Fruit fly (Drosophila melanogaster) whole organism, prepupa: ENCODE results near the gene TTLL4A.

Source experiments
- Blimp-1 ChIP-seq: fragments of 200-800 bp; sonication (Bioruptor generic); optimal IDR thresholded peaks from 3 replicates; lab custom pipeline; 2017; ENCODE audit warnings: missing biosample characterization, missing genetic modification characterization, mild to moderate bottlenecking, moderate library complexity, missing genetic modification reagents
- CG10631 ChIP-seq: fragments of 200-800 bp; sonication (Bioruptor generic); optimal IDR thresholded peaks from 2 replicates; lab custom pipeline; 2016; ENCODE audit warnings: missing biosample characterization, missing genetic modification characterization
- CG10669 ChIP-seq: fragments of 200-800 bp; sonication (Bioruptor generic); optimal IDR thresholded peaks from 3 replicates; lab custom pipeline; 2018; ENCODE audit warnings: missing biosample characterization, mild to moderate bottlenecking, missing genetic modification characterization, moderate library complexity
- CG11294 ChIP-seq: fragments of 200-800 bp; sonication (Bioruptor generic); IDR thresholded peaks from 2 replicates; pipeline ENCODE4 v1.3.6; 2022; ENCODE audit warnings: missing biosample characterization, missing genetic modification characterization
- CG11762 ChIP-seq: fragments of 200-800 bp; sonication (Bioruptor generic); optimal IDR thresholded peaks from 3 replicates; lab custom pipeline; 2016; ENCODE audit warnings: missing biosample characterization, missing genetic modification characterization; ENCODE audit not compliant: insufficient read depth
- CG11902 ChIP-seq: fragments of 200-800 bp; sonication (Bioruptor generic); optimal IDR thresholded peaks from 3 replicates; lab custom pipeline; 2016; ENCODE audit warnings: missing biosample characterization, missing genetic modification characterization
- CG15336 ChIP-seq: fragments of 200-800 bp; sonication (Bioruptor generic); IDR thresholded peaks from 2 replicates; pipeline ENCODE4 v1.3.6; 2022; ENCODE audit warnings: missing biosample characterization, missing genetic modification characterization
- CG1621 ChIP-seq: fragments of 200-800 bp; sonication (Bioruptor generic); optimal IDR thresholded peaks from 3 replicates; lab custom pipeline; 2018; ENCODE audit warnings: missing biosample characterization, mild to moderate bottlenecking, missing genetic modification characterization
- CG3032 ChIP-seq: fragments of 200-800 bp; optimal IDR thresholded peaks from 2 replicates; lab custom pipeline; 2019; ENCODE audit warnings: missing biosample characterization, mild to moderate bottlenecking, missing genetic modification characterization, moderate library complexity
- CG31627 ChIP-seq: fragments of 200-800 bp; sonication (Bioruptor generic); optimal IDR thresholded peaks from 3 replicates; lab custom pipeline; 2016; ENCODE audit warnings: missing biosample characterization, missing genetic modification characterization
- CG32006 ChIP-seq: fragments of 200-800 bp; sonication (Bioruptor generic); optimal IDR thresholded peaks from 3 replicates; lab custom pipeline; 2017; ENCODE audit warnings: missing biosample characterization, mild to moderate bottlenecking, missing genetic modification characterization
- CG4318 ChIP-seq: fragments of 200-800 bp; sonication (Bioruptor generic); optimal IDR thresholded peaks from 3 replicates; lab custom pipeline; 2017; ENCODE audit warnings: missing biosample characterization, mild to moderate bottlenecking, missing genetic modification characterization
- CG6163 ChIP-seq: fragments of 200-800 bp; sonication (Bioruptor generic); IDR thresholded peaks from 3 replicates; pipeline ENCODE4 v1.3.6; 2022; ENCODE audit warnings: missing biosample characterization, missing genetic modification characterization
- CG6276 ChIP-seq: fragments of 200-800 bp; sonication (Bioruptor generic); optimal IDR thresholded peaks from 2 replicates; lab custom pipeline; 2017; ENCODE audit warnings: missing biosample characterization, mild to moderate bottlenecking, missing genetic modification characterization
- CG6792 ChIP-seq: fragments of 200-800 bp; sonication (Bioruptor generic); optimal IDR thresholded peaks from 3 replicates; lab custom pipeline; 2016; ENCODE audit warnings: missing biosample characterization, missing genetic modification characterization
- CG7368 ChIP-seq: fragments of 200-800 bp; sonication (Bioruptor generic); optimal IDR thresholded peaks from 3 replicates; lab custom pipeline; 2016; ENCODE audit warnings: missing biosample characterization, missing genetic modification characterization
- CG8119 ChIP-seq: fragments of 200-800 bp; sonication (Bioruptor generic); IDR thresholded peaks from 3 replicates; pipeline ENCODE4 v1.3.6; 2022; ENCODE audit warnings: missing biosample characterization, missing genetic modification characterization
- CG8319 ChIP-seq: fragments of 200-800 bp; sonication (Bioruptor generic); optimal IDR thresholded peaks from 3 replicates; lab custom pipeline; 2016; ENCODE audit warnings: missing biosample characterization, missing genetic modification characterization
- CG8632 ChIP-seq: fragments of 200-800 bp; sonication (Bioruptor generic); optimal IDR thresholded peaks from 3 replicates; lab custom pipeline; 2016; ENCODE audit warnings: missing biosample characterization, missing genetic modification characterization
- Eip75B ChIP-seq: fragments of 200-800 bp; sonication (Bioruptor generic); optimal IDR thresholded peaks from 3 replicates; lab custom pipeline; 2016; ENCODE audit warnings: missing biosample characterization, missing genetic modification characterization
- Eip78C ChIP-seq: fragments of 200-800 bp; sonication (Bioruptor generic); peaks from one replicate; lab custom pipeline; 2016; ENCODE audit warnings: missing biosample characterization, missing genetic modification characterization
- Eip93F ChIP-seq: fragments of 200-800 bp; sonication (Bioruptor generic); optimal IDR thresholded peaks from 2 replicates; lab custom pipeline; 2016; ENCODE audit warnings: missing biosample characterization, mild to moderate bottlenecking, missing genetic modification characterization
- Ets21C ChIP-seq: fragments of 200-800 bp; sonication (Bioruptor generic); optimal IDR thresholded peaks from 3 replicates; lab custom pipeline; 2016; ENCODE audit warnings: missing biosample characterization, missing genetic modification characterization
- Ets96B ChIP-seq: fragments of 200-800 bp; optimal IDR thresholded peaks from 2 replicates; lab custom pipeline; 2019; ENCODE audit warnings: missing biosample characterization, mild to moderate bottlenecking, missing genetic modification characterization, moderate library complexity
- Hr38 ChIP-seq: sonication (Bioruptor generic); optimal IDR thresholded peaks from 2 replicates; lab custom pipeline; 2016; ENCODE audit warnings: missing biosample characterization, missing genetic modification characterization
- Hr4 ChIP-seq: fragments of 200-800 bp; sonication (Bioruptor generic); optimal IDR thresholded peaks from 3 replicates; lab custom pipeline; 2016; ENCODE audit warnings: missing biosample characterization, missing genetic modification characterization
- Lpt ChIP-seq: fragments of 200-800 bp; sonication (Bioruptor generic); optimal IDR thresholded peaks from 3 replicates; lab custom pipeline; 2016; ENCODE audit warnings: missing biosample characterization, missing genetic modification characterization
- Met ChIP-seq: fragments of 200-800 bp; sonication (Bioruptor generic); optimal IDR thresholded peaks from 3 replicates; lab custom pipeline; 2016; ENCODE audit warnings: missing biosample characterization, missing genetic modification characterization
- OdsH ChIP-seq: fragments of 200-800 bp; sonication (Bioruptor generic); optimal IDR thresholded peaks from 3 replicates; lab custom pipeline; 2016; ENCODE audit warnings: missing biosample characterization, missing genetic modification characterization
- Smox ChIP-seq: fragments of 200-800 bp; sonication (Bioruptor generic); optimal IDR thresholded peaks from 3 replicates; lab custom pipeline; 2016; ENCODE audit warnings: missing biosample characterization, missing genetic modification characterization
- Sox102F ChIP-seq: fragments of 200-800 bp; sonication (Bioruptor generic); optimal IDR thresholded peaks from 2 replicates; lab custom pipeline; 2016; ENCODE audit warnings: missing biosample characterization, mild to moderate bottlenecking, missing genetic modification characterization
- Sox15 ChIP-seq: fragments of 200-800 bp; sonication (Bioruptor generic); optimal IDR thresholded peaks from 3 replicates; lab custom pipeline; 2016; ENCODE audit warnings: missing biosample characterization, missing genetic modification characterization
- achi ChIP-seq: fragments of 200-800 bp; sonication (Bioruptor generic); optimal IDR thresholded peaks from 3 replicates; lab custom pipeline; 2016; ENCODE audit warnings: missing biosample characterization, missing genetic modification characterization
- acj6 ChIP-seq: fragments of 200-800 bp; sonication (Bioruptor generic); optimal IDR thresholded peaks from 3 replicates; lab custom pipeline; 2016; ENCODE audit warnings: missing biosample characterization, missing genetic modification characterization
- cyc ChIP-seq: fragments of 200-800 bp; sonication (Bioruptor generic); optimal IDR thresholded peaks from 3 replicates; lab custom pipeline; 2016; ENCODE audit warnings: missing biosample characterization, missing genetic modification characterization
- dac ChIP-seq: fragments of 200-800 bp; sonication (Bioruptor generic); optimal IDR thresholded peaks from 2 replicates; lab custom pipeline; 2017; ENCODE audit warnings: missing biosample characterization, mild to moderate bottlenecking, missing genetic modification characterization
- dsx ChIP-seq: fragments of 200-800 bp; optimal IDR thresholded peaks from 3 replicates; lab custom pipeline; 2019; ENCODE audit warnings: missing biosample characterization, mild to moderate bottlenecking, missing genetic modification characterization, moderate library complexity; ENCODE audit not compliant: poor library complexity, severe bottlenecking
- esn ChIP-seq: fragments of 200-800 bp; sonication (Bioruptor generic); optimal IDR thresholded peaks from 2 replicates; lab custom pipeline; 2016; ENCODE audit warnings: missing biosample characterization, mild to moderate bottlenecking, missing genetic modification characterization, moderate library complexity
- fd59A ChIP-seq: fragments of 200-800 bp; sonication (Bioruptor generic); optimal IDR thresholded peaks from 2 replicates; lab custom pipeline; 2017; ENCODE audit warnings: missing biosample characterization, mild to moderate bottlenecking, missing genetic modification characterization, missing genetic modification reagents
- fkh ChIP-seq: fragments of 200-800 bp; sonication (Bioruptor generic); optimal IDR thresholded peaks from 3 replicates; lab custom pipeline; 2017; ENCODE audit warnings: missing biosample characterization, mild to moderate bottlenecking, missing genetic modification characterization, moderate library complexity
- lz ChIP-seq: fragments of 200-800 bp; sonication (Bioruptor generic); optimal IDR thresholded peaks from 3 replicates; lab custom pipeline; 2016; ENCODE audit warnings: missing biosample characterization, missing genetic modification characterization
- pdm3 ChIP-seq: fragments of 200-800 bp; sonication (Bioruptor generic); optimal IDR thresholded peaks from 3 replicates; lab custom pipeline; 2016; ENCODE audit warnings: missing biosample characterization, missing genetic modification characterization
- salr ChIP-seq, 2 experiments: fragments of 200-800 bp; sonication (Bioruptor generic); optimal IDR thresholded peaks; 3 replicates each; lab custom pipeline; 2016 to 2018; ENCODE audit warnings: missing biosample characterization in 2 of 2, missing genetic modification characterization in 2 of 2, mild to moderate bottlenecking in 1 of 2
- ss ChIP-seq, 2 experiments: fragments of 200-800 bp; sonication (Bioruptor generic); optimal IDR thresholded peaks; 2 replicates in 1 of 2; 3 replicates in 1 of 2; lab custom pipeline; 2017 to 2018; ENCODE audit warnings: mild to moderate bottlenecking in 2 of 2, missing biosample characterization in 2 of 2, missing genetic modification characterization in 2 of 2, moderate library complexity in 1 of 2
- svp ChIP-seq: fragments of 200-800 bp; sonication (Bioruptor generic); peaks from one replicate; lab custom pipeline; 2016; ENCODE audit warnings: missing biosample characterization, missing genetic modification characterization
- topi ChIP-seq: fragments of 200-800 bp; sonication (Bioruptor generic); optimal IDR thresholded peaks from 3 replicates; lab custom pipeline; 2016; ENCODE audit warnings: missing biosample characterization, missing genetic modification characterization
- vri ChIP-seq: fragments of 200-800 bp; sonication (Bioruptor generic); optimal IDR thresholded peaks from 3 replicates; lab custom pipeline; 2016; ENCODE audit warnings: missing biosample characterization, mild to moderate bottlenecking, missing genetic modification characterization

TTLL4A gene

DNA sequence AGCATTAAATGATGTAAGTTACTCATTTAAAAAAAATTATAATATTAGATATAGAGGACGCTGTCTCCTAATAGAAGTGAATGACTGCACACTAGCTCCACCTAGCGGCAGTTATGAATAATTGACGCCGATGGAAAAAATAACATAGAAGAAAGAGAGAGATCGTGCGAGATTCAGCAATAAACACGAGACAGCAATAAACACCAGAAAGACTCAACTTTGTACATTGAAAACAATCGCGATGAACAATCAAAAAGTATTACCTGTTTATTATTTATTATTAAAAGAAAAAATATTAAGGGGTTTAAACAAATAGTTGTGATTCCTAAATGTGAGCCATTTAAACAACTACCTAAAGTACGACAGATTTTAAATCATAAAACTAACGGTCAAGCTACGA, 3.1 kb upstream of the TTLL4A start:
- TF ChIP-seq Hr4 (GFP tag; lab: Kevin White, UChicago), result peak; percentile 64
- no peak for TF ChIP-seq Sox102F
- TF ChIP-seq CG15336 (GFP tag; lab: Robert Waterston, UW), result peak; percentile 22; the same call in 1 of the 2 replicates
- TF ChIP-seq CG32006 (GFP tag; lab: Kevin White, UChicago), result no peak
- TF ChIP-seq CG11762 (GFP tag; lab: Kevin White, UChicago), result peak; percentile 29
- TF ChIP-seq dac, result peak; percentile 2
- TF ChIP-seq CG3032 (tag; lab: Kevin White, UChicago), result peak; percentile 5
- no peak for TF ChIP-seq CG6792
- no peak for TF ChIP-seq CG6276 (GFP tag; lab: Kevin White, UChicago)
- no peak for TF ChIP-seq CG31627 (GFP tag; lab: Kevin White, UChicago)
- no peak for TF ChIP-seq CG10631 (GFP tag; lab: Kevin White, UChicago)
- TF ChIP-seq vri (GFP tag; lab: Kevin White, UChicago), result no peak
- TF ChIP-seq fkh (GFP tag; lab: Kevin White, UChicago), result no peak
- no peak for TF ChIP-seq esn
- no peak for TF ChIP-seq CG8319
- TF ChIP-seq CG7368 (GFP tag; lab: Kevin White, UChicago), result no peak
- no peak for TF ChIP-seq fd59A (GFP tag; lab: Kevin White, UChicago)
- TF ChIP-seq dsx (GFP tag; lab: Kevin White, UChicago), result no peak
- no peak for TF ChIP-seq CG10669 (GFP tag; lab: Kevin White, UChicago)
- peak; percentile 13 for TF ChIP-seq Eip75B (GFP tag; lab: Kevin White, UChicago)
- TF ChIP-seq Smox, result no peak
- TF ChIP-seq cyc (GFP tag; lab: Kevin White, UChicago), result no peak
- no peak for TF ChIP-seq salr (GFP tag; optimal IDR thresholded peaks at IDR 0.05; lab: Kevin White, UChicago)
- TF ChIP-seq achi (GFP tag; lab: Kevin White, UChicago), result no peak
- no peak for TF ChIP-seq lz (GFP tag; lab: Kevin White, UChicago)
- peak; percentile 84 for TF ChIP-seq Eip78C (GFP tag; lab: Kevin White, UChicago)
- TF ChIP-seq Lpt (GFP tag; lab: Kevin White, UChicago), result no peak
- TF ChIP-seq Hr38 (GFP tag; lab: Kevin White, UChicago), result no peak
- TF ChIP-seq CG11294 (GFP tag; lab: Robert Waterston, UW), result no peak
- TF ChIP-seq Ets96B (tag; lab: Kevin White, UChicago), result peak; percentile 13
- no peak for TF ChIP-seq CG6163 (GFP tag; lab: Robert Waterston, UW)
- TF ChIP-seq Eip93F, result no peak

DNA sequence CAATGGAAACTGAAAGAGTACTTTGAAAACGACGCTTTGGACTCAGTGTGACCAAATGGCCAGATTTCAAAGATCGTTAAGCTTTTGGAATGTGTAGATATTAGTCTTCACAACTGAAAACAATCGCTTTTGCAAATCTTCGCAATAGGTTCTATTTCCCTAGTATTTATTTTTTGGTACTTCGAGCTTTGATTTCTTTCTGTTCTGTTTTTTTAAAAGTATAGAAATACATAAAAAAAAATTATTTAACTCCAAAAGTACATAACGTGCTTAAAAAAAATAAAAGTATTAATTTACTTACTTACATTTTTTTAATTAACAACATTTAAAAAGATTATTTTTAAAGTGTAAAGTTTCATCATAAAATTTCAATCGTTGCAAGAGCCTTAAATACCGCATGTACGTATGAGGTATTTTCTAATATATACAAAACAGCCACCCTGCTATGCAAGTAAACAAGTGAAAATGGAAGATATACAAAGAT, 1.8 kb upstream of the TTLL4A start, which contains the start of the genes piwi and CG12253:
Gene piwi (minus strand): TSS at position 51 of the 484 bp plus-strand sequence.
Gene CG12253 (plus strand): TSS at position 437 of the 484 bp plus-strand sequence.
- TF ChIP-seq CG6163 (GFP tag; lab: Robert Waterston, UW), result no peak; the same call in 2 of the 3 replicates
- peak; percentile 81 for TF ChIP-seq OdsH (GFP tag; lab: Kevin White, UChicago)
- TF ChIP-seq lz (GFP tag; lab: Kevin White, UChicago), result peak; percentile 66
- TF ChIP-seq fkh (GFP tag; lab: Kevin White, UChicago), result peak; percentile 69
- no peak for TF ChIP-seq CG6792
- peak; percentile 79 for TF ChIP-seq CG4318 (GFP tag; lab: Kevin White, UChicago)
- peak; percentile 50 for TF ChIP-seq Ets21C (GFP tag; lab: Kevin White, UChicago)
- peak; percentile 34 for TF ChIP-seq Met (GFP tag; lab: Kevin White, UChicago)
- no peak for TF ChIP-seq CG32006 (GFP tag; lab: Kevin White, UChicago)
- TF ChIP-seq Sox15 (GFP tag; lab: Kevin White, UChicago), result peak; percentile 63
- TF ChIP-seq esn, result peak; percentile 79
- peak; percentile 14 for TF ChIP-seq dac
- peak; percentile 82 for TF ChIP-seq CG10631 (GFP tag; lab: Kevin White, UChicago)
- TF ChIP-seq Blimp-1 (GFP tag; lab: Kevin White, UChicago), result no peak
- peak; percentile 77 for TF ChIP-seq acj6 (GFP tag; lab: Kevin White, UChicago)
- TF ChIP-seq CG11902 (GFP tag; lab: Kevin White, UChicago), result peak; percentile 18
- TF ChIP-seq svp (GFP tag; lab: Kevin White, UChicago), result no peak
- TF ChIP-seq Eip75B (GFP tag; lab: Kevin White, UChicago), result peak; percentile 36
- peak; percentile 66 for TF ChIP-seq CG8632 (GFP tag; lab: Kevin White, UChicago)
- peak; percentile 54 for TF ChIP-seq CG3032 (tag; lab: Kevin White, UChicago)
- TF ChIP-seq CG7368 (GFP tag; lab: Kevin White, UChicago), result no peak
- TF ChIP-seq fd59A (GFP tag; lab: Kevin White, UChicago), result peak; percentile 37
- TF ChIP-seq ss (GFP tag; optimal IDR thresholded peaks at IDR 0.05; lab: Kevin White, UChicago), result no peak
- no peak for TF ChIP-seq Lpt (GFP tag; lab: Kevin White, UChicago)
- TF ChIP-seq CG1621 (tag; lab: Kevin White, UChicago), result no peak
- TF ChIP-seq topi, result peak; percentile 55
- TF ChIP-seq Eip78C (GFP tag; lab: Kevin White, UChicago), result no peak
- no peak for TF ChIP-seq salr (GFP tag; optimal IDR thresholded peaks at IDR 0.05; lab: Kevin White, UChicago)
- peak; percentile 46 for TF ChIP-seq cyc (GFP tag; lab: Kevin White, UChicago)
- peak; percentile 84 for TF ChIP-seq CG15336 (GFP tag; lab: Robert Waterston, UW)
- TF ChIP-seq CG31627 (GFP tag; lab: Kevin White, UChicago), result peak; percentile 65
- TF ChIP-seq pdm3 (GFP tag; lab: Kevin White, UChicago), result no peak
- TF ChIP-seq CG8119, result peak; percentile 88; the same call in 2 of the 3 replicates
- peak; percentile 58 for TF ChIP-seq Hr4 (GFP tag; lab: Kevin White, UChicago)
- TF ChIP-seq, all 60 proteins: peak for 22
